Worm (Caenorhabditis elegans) whole organism, early embryonic: ENCODE results near the gene acsd-1.

Experiments used
- ama-1 ChIP-seq: fragments of 150-350 bp; optimal IDR thresholded peaks from 2 replicates; lab custom pipeline; 2014
- ets-7 ChIP-seq: sonication (generic microtip); optimal IDR thresholded peaks from 2 replicates; lab custom pipeline; 2016; ENCODE audit warnings: missing genotype, missing genetic modification characterization, missing compliant biosample characterization
- hmg-4 ChIP-seq: fragments of 200-800 bp; sonication (Bioruptor generic); optimal IDR thresholded peaks from 2 replicates; lab custom pipeline; 2018; ENCODE audit warnings: mild to moderate bottlenecking, missing genetic modification characterization, missing compliant biosample characterization
- pes-1 ChIP-seq: fragments of 200-800 bp; sonication (Bioruptor generic); IDR thresholded peaks from 2 replicates; pipeline ENCODE4 v1.3.6; 2022; ENCODE audit warnings: missing genetic modification reagents, missing genetic modification characterization, missing compliant biosample characterization
- tbx-11 ChIP-seq: fragments of 200-800 bp; sonication (Bioruptor generic); IDR thresholded peaks from 2 replicates; pipeline ENCODE4 v1.3.6; 2022; ENCODE audit warnings: missing genetic modification characterization, missing compliant biosample characterization
- tbx-37 ChIP-seq: fragments of 200-800 bp; sonication (Bioruptor generic); conservative IDR thresholded peaks from 2 replicates; pipeline ENCODE4 v1.3.6; 2022; ENCODE audit warnings: missing genetic modification reagents, missing genetic modification characterization, missing compliant biosample characterization

DNA sequence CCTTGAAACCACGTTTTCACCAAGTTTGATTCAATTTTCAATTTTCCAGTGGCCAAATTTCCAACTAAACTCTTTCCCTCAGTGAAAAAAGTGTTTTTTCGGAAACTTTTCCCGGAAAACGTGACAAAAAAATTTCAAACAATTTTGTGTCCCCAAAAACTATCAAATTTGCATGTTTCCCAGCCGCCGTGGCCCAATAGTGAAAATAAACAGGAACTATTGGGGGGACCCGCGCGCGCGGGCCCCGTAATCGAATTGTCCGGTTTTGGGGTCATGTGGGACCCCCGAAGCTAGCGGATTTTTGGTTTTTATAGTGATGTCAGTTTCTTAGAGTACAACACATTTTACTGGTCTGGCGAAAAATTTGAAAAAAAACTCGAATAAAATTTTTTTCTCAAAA, 15.3 kb downstream of the acsd-1 start:
- TF ChIP-seq pes-1 (GFP tag; lab: Robert Waterston, UW) = no peak
- TF ChIP-seq tbx-37 (GFP tag; lab: Robert Waterston, UW) = no peak
- no peak for TF ChIP-seq ama-1 (lab: Kevin White, UChicago)
- no peak for TF ChIP-seq hmg-4 (GFP tag; lab: Kevin White, UChicago)
- no peak for TF ChIP-seq tbx-11 (GFP tag; lab: Robert Waterston, UW)
- no peak for TF ChIP-seq ets-7 (tag; lab: Kevin White, UChicago)
